Worm (Caenorhabditis elegans) whole organism, L2 larva: ENCODE data around the gene col-170.
A peak's percentile ranks its signal among the peaks of the same experiment; 100 is the strongest.

ENCODE experiments used
- C34F6.9 ChIP-seq: fragments of 150-350 bp; optimal IDR thresholded peaks from 2 replicates; lab custom pipeline; 2014; ENCODE audit warnings: missing biosample characterization, missing genetic modification characterization
- F13H6.1 ChIP-seq: sonication (generic microtip); optimal IDR thresholded peaks from 2 replicates; lab custom pipeline; 2016; ENCODE audit warnings: missing genetic modification characterization, missing compliant biosample characterization
- Y55F3AM.14 ChIP-seq: fragments of 200-800 bp; sonication (Bioruptor generic); optimal IDR thresholded peaks from 2 replicates; lab custom pipeline; 2018; ENCODE audit warnings: mild to moderate bottlenecking, missing genetic modification characterization, missing compliant biosample characterization
- ZK546.5 ChIP-seq: sonication (generic microtip); optimal IDR thresholded peaks from 2 replicates; lab custom pipeline; 2017; ENCODE audit warnings: missing biosample characterization, missing genetic modification characterization
- aly-2 ChIP-seq: fragments of 150-350 bp; optimal IDR thresholded peaks from 2 replicates; lab custom pipeline; 2014; ENCODE audit warnings: missing biosample characterization, missing genetic modification characterization
- ama-1 ChIP-seq: fragments of 150-350 bp; optimal IDR thresholded peaks from 2 replicates; lab custom pipeline; 2018; ENCODE audit warnings: inconsistent platforms
- blmp-1 ChIP-seq: sonication (generic microtip); optimal IDR thresholded peaks from 2 replicates; lab custom pipeline; 2017; ENCODE audit warnings: missing genetic modification characterization, mild to moderate bottlenecking, missing compliant biosample characterization, antibody characterized with exemption, moderate library complexity; ENCODE audit not compliant: insufficient read depth
- ceh-16 ChIP-seq: fragments of 150-350 bp; optimal IDR thresholded peaks from 2 replicates; lab custom pipeline; 2014; ENCODE audit warnings: missing biosample characterization, missing genetic modification characterization
- crh-2 ChIP-seq: sonication (generic microtip); optimal IDR thresholded peaks from 2 replicates; lab custom pipeline; 2017; ENCODE audit warnings: missing biosample characterization, missing genetic modification characterization
- dmd-4 ChIP-seq: sonication (generic microtip); optimal IDR thresholded peaks from 2 replicates; lab custom pipeline; 2017; ENCODE audit warnings: missing biosample characterization, missing genetic modification characterization
- egl-27 ChIP-seq: sonication (generic microtip); optimal IDR thresholded peaks from 3 replicates; lab custom pipeline; 2017; ENCODE audit warnings: missing biosample characterization, missing genetic modification reagents, missing genetic modification characterization
- elt-1 ChIP-seq: fragments of 150-350 bp; optimal IDR thresholded peaks from 2 replicates; lab custom pipeline; 2014; ENCODE audit warnings: missing biosample characterization, missing genetic modification characterization
- fos-1 ChIP-seq: fragments of 150-350 bp; optimal IDR thresholded peaks from 2 replicates; lab custom pipeline; 2014; ENCODE audit warnings: missing biosample characterization, missing genetic modification characterization
- gmeb-1 ChIP-seq: fragments of 150-350 bp; optimal IDR thresholded peaks from 2 replicates; lab custom pipeline; 2014; ENCODE audit warnings: missing biosample characterization, missing genetic modification characterization
- lin-11 ChIP-seq: fragments of 150-350 bp; sonication (generic microtip); optimal IDR thresholded peaks from 2 replicates; lab custom pipeline; 2014; ENCODE audit warnings: missing biosample characterization, missing genetic modification characterization, inconsistent platforms, mixed read lengths
- lin-13 ChIP-seq: fragments of 150-350 bp; optimal IDR thresholded peaks from 2 replicates; lab custom pipeline; 2014; ENCODE audit warnings: missing biosample characterization, missing genetic modification reagents, missing genetic modification characterization
- lsy-2 ChIP-seq, 2 experiments: fragments of 150-350 bp in 1 of 2; sonication (generic microtip) in 1 of 2; optimal IDR thresholded peaks; 2 replicates each; lab custom pipeline; 2014 to 2017; ENCODE audit warnings: missing biosample characterization in 2 of 2, missing genetic modification characterization in 2 of 2
- mab-5 ChIP-seq: fragments of 150-350 bp; optimal IDR thresholded peaks from 2 replicates; lab custom pipeline; 2014; ENCODE audit warnings: missing biosample characterization, missing genetic modification characterization
- mdl-1 ChIP-seq, 2 experiments: fragments of 150-350 bp in 1 of 2; sonication (generic microtip) in 1 of 2; optimal IDR thresholded peaks; 2 replicates each; lab custom pipeline; 2017; ENCODE audit warnings: missing biosample characterization in 2 of 2, missing genetic modification characterization in 2 of 2
- nhr-10 ChIP-seq: sonication (generic microtip); optimal IDR thresholded peaks from 2 replicates; lab custom pipeline; 2017; ENCODE audit warnings: missing biosample characterization, missing genetic modification characterization
- nhr-12 ChIP-seq: fragments of 150-350 bp; optimal IDR thresholded peaks from 2 replicates; lab custom pipeline; 2014; ENCODE audit warnings: missing biosample characterization, missing genetic modification characterization
- nhr-129 ChIP-seq: fragments of 150-350 bp; optimal IDR thresholded peaks from 2 replicates; lab custom pipeline; 2014; ENCODE audit warnings: missing biosample characterization, missing genetic modification characterization
- nhr-21 ChIP-seq: fragments of 150-350 bp; optimal IDR thresholded peaks from 2 replicates; lab custom pipeline; 2014; ENCODE audit warnings: missing biosample characterization, missing genetic modification characterization
- nhr-23 ChIP-seq: fragments of 150-350 bp; optimal IDR thresholded peaks from 2 replicates; lab custom pipeline; 2014; ENCODE audit warnings: missing biosample characterization, missing genetic modification reagents, missing genetic modification characterization
- nhr-237 ChIP-seq: fragments of 150-350 bp; optimal IDR thresholded peaks from 2 replicates; lab custom pipeline; 2014; ENCODE audit warnings: missing biosample characterization, missing genetic modification characterization
- nhr-6 ChIP-seq: fragments of 150-350 bp; optimal IDR thresholded peaks from 2 replicates; lab custom pipeline; 2014; ENCODE audit warnings: missing biosample characterization, missing genetic modification characterization
- sem-4 ChIP-seq: fragments of 150-350 bp; optimal IDR thresholded peaks from 2 replicates; lab custom pipeline; 2014; ENCODE audit warnings: missing biosample characterization, missing genetic modification reagents, missing genetic modification characterization
- skn-1 ChIP-seq: sonication (generic microtip); optimal IDR thresholded peaks from 2 replicates; lab custom pipeline; 2017; ENCODE audit warnings: missing biosample characterization, missing genetic modification characterization
- sma-3 ChIP-seq: sonication (generic microtip); optimal IDR thresholded peaks from 2 replicates; lab custom pipeline; 2016; ENCODE audit warnings: missing genetic modification reagents, missing genetic modification characterization, missing compliant biosample characterization
- sma-9 ChIP-seq, 2 experiments: fragments of 150-350 bp in 1 of 2; sonication (generic microtip) in 1 of 2; optimal IDR thresholded peaks; 2 replicates each; lab custom pipeline; 2014 to 2016; ENCODE audit warnings: missing genetic modification characterization in 2 of 2, mild to moderate bottlenecking in 1 of 2, missing biosample characterization in 1 of 2, missing compliant biosample characterization in 1 of 2, missing genetic modification reagents in 1 of 2, moderate library complexity in 1 of 2
- snpc-4 ChIP-seq: fragments of 150-350 bp; optimal IDR thresholded peaks from 2 replicates; lab custom pipeline; 2014; ENCODE audit warnings: missing biosample characterization, missing genetic modification characterization
- unc-39 ChIP-seq: fragments of 150-350 bp; optimal IDR thresholded peaks from 2 replicates; lab custom pipeline; 2014; ENCODE audit warnings: missing biosample characterization, missing genetic modification characterization
- unc-55 ChIP-seq: fragments of 150-350 bp; sonication (generic microtip); optimal IDR thresholded peaks from 3 replicates; lab custom pipeline; 2014; ENCODE audit warnings: missing biosample characterization, missing genetic modification reagents, missing genetic modification characterization
- zag-1 ChIP-seq: fragments of 150-350 bp; optimal IDR thresholded peaks from 2 replicates; lab custom pipeline; 2014; ENCODE audit warnings: missing biosample characterization, missing genetic modification characterization
- ztf-1 ChIP-seq: fragments of 200-800 bp; sonication (Bioruptor generic); conservative IDR thresholded peaks from 2 replicates; pipeline ENCODE4 v1.3.6; 2022; ENCODE audit warnings: missing genetic modification characterization, missing compliant biosample characterization
- ztf-11 ChIP-seq: sonication (generic microtip); optimal IDR thresholded peaks from 2 replicates; lab custom pipeline; 2017; ENCODE audit warnings: missing biosample characterization, missing genetic modification characterization

Gene col-170

ce11 chrX:6371192-6372116 lies 39.9 kb downstream of the col-170 start (continued):
- TF ChIP-seq nhr-23 (tag; lab: Kevin White, UChicago) = no peak
- no peak for TF ChIP-seq sem-4 (tag; lab: Kevin White, UChicago)
- TF ChIP-seq ztf-11 (tag; lab: Kevin White, UChicago) = no peak
- no peak for TF ChIP-seq unc-39 (tag; lab: Kevin White, UChicago)
- no peak for TF ChIP-seq skn-1 (tag; lab: Kevin White, UChicago)
- no peak for TF ChIP-seq nhr-10 (tag; lab: Kevin White, UChicago)
- TF ChIP-seq C34F6.9 (tag; lab: Kevin White, UChicago) = peak; percentile 34
- TF ChIP-seq lsy-2 (tag; optimal IDR thresholded peaks at IDR 0.05; lab: Kevin White, UChicago) = peak in 1 of 2 experiments; percentile 6

ce11 chrX:6373348-6373747 lies 41.8 kb downstream of the col-170 start, which contains the start of gene C03B1.17:
Gene C03B1.17, plus strand, starts transcription at chrX:6373648.
- no peak for TF ChIP-seq sma-9 (GFP tag; optimal IDR thresholded peaks at IDR 0.05; lab: Kevin White, UChicago)
- no peak for TF ChIP-seq sma-9 (tag; optimal IDR thresholded peaks at IDR 0.05; lab: Kevin White, UChicago)
- no peak for TF ChIP-seq lsy-2 (tag; optimal IDR thresholded peaks at IDR 0.05; lab: Kevin White, UChicago)
- TF ChIP-seq zag-1 = no peak
- TF ChIP-seq F13H6.1 (tag; lab: Kevin White, UChicago) = no peak
- TF ChIP-seq nhr-237 (tag; lab: Kevin White, UChicago) = no peak
- TF ChIP-seq ceh-16 = no peak
- no peak for TF ChIP-seq dmd-4 (tag; lab: Kevin White, UChicago)
- no peak for TF ChIP-seq blmp-1 (tag; lab: Kevin White, UChicago)
- TF ChIP-seq egl-27 (tag; lab: Kevin White, UChicago) = no peak

- TF ChIP-seq Y55F3AM.14 (no peak), unc-39 (tag; lab: Kevin White, UChicago) (no peak), mab-5 (tag; lab: Kevin White, UChicago) (no peak), lin-11 (tag; lab: Kevin White, UChicago) (no peak), mdl-1 (tag; optimal IDR thresholded peaks at IDR 0.05; lab: Kevin White, UChicago) (no peak), fos-1 (no peak), nhr-129 (tag; lab: Kevin White, UChicago) (no peak), nhr-12 (tag; lab: Kevin White, UChicago) (no peak), lsy-2 (tag; optimal IDR thresholded peaks at IDR 0.05; lab: Kevin White, UChicago) (no peak), sma-9 (GFP tag; optimal IDR thresholded peaks at IDR 0.05; lab: Kevin White, UChicago) (no peak), sma-9 (tag; optimal IDR thresholded peaks at IDR 0.05; lab: Kevin White, UChicago) (no peak), ZK546.5 (tag; lab: Kevin White, UChicago) (no peak), egl-27 (tag; lab: Kevin White, UChicago) (no peak)
Observed at ce11 chrX:6374451-6374850, 42.9 kb downstream of the col-170 start, which contains the start of gene C03B1.1. Gene C03B1.1, plus strand, starts transcription at chrX:6374751.

- TF ChIP-seq nhr-12 (tag; lab: Kevin White, UChicago) (no peak), zag-1 (no peak), snpc-4 (tag; lab: Kevin White, UChicago) (no peak), fos-1 (peak; percentile 37), egl-27 (tag; lab: Kevin White, UChicago) (no peak), gmeb-1 (tag; lab: Kevin White, UChicago) (no peak), dmd-4 (tag; lab: Kevin White, UChicago) (no peak), nhr-129 (tag; lab: Kevin White, UChicago) (no peak)
Observed at ce11 chrX:6377634-6378288, 46.3 kb downstream of the col-170 start, which contains the start of gene lmp-1. Gene lmp-1, minus strand, starts transcription at chrX:6377684.

ce11 chrX:6378363-6378762 lies 46.9 kb downstream of the col-170 start:
- TF ChIP-seq sma-9 (GFP tag; optimal IDR thresholded peaks at IDR 0.05; lab: Kevin White, UChicago) = peak; percentile 54
- no peak for TF ChIP-seq sma-9 (tag; optimal IDR thresholded peaks at IDR 0.05; lab: Kevin White, UChicago)
- peak; percentile 54 for TF ChIP-seq crh-2 (tag; lab: Kevin White, UChicago)
- no peak for TF ChIP-seq nhr-6 (tag; lab: Kevin White, UChicago)
- TF ChIP-seq nhr-129 (tag; lab: Kevin White, UChicago) = peak; percentile 88
- peak; percentile 32 for TF ChIP-seq egl-27 (tag; lab: Kevin White, UChicago)
- peak; percentile 44 for TF ChIP-seq lin-13 (GFP tag; lab: Kevin White, UChicago)
- peak; percentile 67 for TF ChIP-seq F13H6.1 (tag; lab: Kevin White, UChicago)
- no peak for TF ChIP-seq ztf-1
- TF ChIP-seq Y55F3AM.14 = no peak
- peak in 1 of 2 experiments; percentile 55 for TF ChIP-seq lsy-2 (tag; optimal IDR thresholded peaks at IDR 0.05; lab: Kevin White, UChicago)
- no peak for TF ChIP-seq ama-1 (lab: Kevin White, UChicago)
- TF ChIP-seq lin-11 (tag; lab: Kevin White, UChicago) = peak; percentile 78
- peak; percentile 36 for TF ChIP-seq nhr-21 (tag; lab: Kevin White, UChicago)
- peak; percentile 13 for TF ChIP-seq sma-3
- TF ChIP-seq elt-1 (tag; lab: Kevin White, UChicago) = no peak
- no peak for TF ChIP-seq aly-2 (tag; lab: Kevin White, UChicago)
- peak; percentile 32 for TF ChIP-seq zag-1
- TF ChIP-seq skn-1 (tag; lab: Kevin White, UChicago) = no peak
- no peak for TF ChIP-seq sem-4 (tag; lab: Kevin White, UChicago)
- TF ChIP-seq C34F6.9 (tag; lab: Kevin White, UChicago) = peak; percentile 65
- TF ChIP-seq ceh-16 = peak; percentile 60
- TF ChIP-seq unc-55 (GFP tag; lab: Kevin White, UChicago) = peak; percentile 64
- TF ChIP-seq fos-1 = peak; percentile 53
- TF ChIP-seq nhr-237 (tag; lab: Kevin White, UChicago) = no peak
